Worm (Caenorhabditis elegans) whole organism, L4 larva: ENCODE results near the gene str-221.
A peak's percentile ranks its signal among the peaks of the same experiment; 100 is the strongest.

ENCODE experiments used
- F10B5.3 ChIP-seq: sonication (generic microtip); optimal IDR thresholded peaks from 2 replicates; lab custom pipeline; 2016; ENCODE audit warnings: mild to moderate bottlenecking, missing genetic modification characterization, missing compliant biosample characterization
- F44E2.7 ChIP-seq: fragments of 200-800 bp; sonication (Bioruptor generic); IDR thresholded peaks from 2 replicates; pipeline ENCODE4 v2.1.2; 2022; ENCODE audit warnings: missing genetic modification characterization, missing compliant biosample characterization
- T26A8.4 ChIP-seq: fragments of 200-800 bp; sonication (Bioruptor generic); IDR thresholded peaks from 2 replicates; pipeline ENCODE4 v1.3.6; 2022; ENCODE audit warnings: missing genetic modification characterization, missing compliant biosample characterization
- ZK337.2 ChIP-seq: fragments of 200-800 bp; sonication (Bioruptor generic); IDR thresholded peaks from 2 replicates; pipeline ENCODE4 v1.3.6; 2022; ENCODE audit warnings: missing genetic modification reagents, missing genetic modification characterization, missing compliant biosample characterization
- aly-2 ChIP-seq: sonication (generic microtip); optimal IDR thresholded peaks from 2 replicates; lab custom pipeline; 2018; ENCODE audit warnings: missing biosample characterization, missing genetic modification characterization
- ama-1 ChIP-seq: fragments of 150-350 bp; optimal IDR thresholded peaks from 2 replicates; lab custom pipeline; 2014; ENCODE audit warnings: inconsistent platforms, mixed read lengths
- cey-2 ChIP-seq: sonication (generic microtip); optimal IDR thresholded peaks from 3 replicates; lab custom pipeline; 2017; ENCODE audit warnings: missing genetic modification characterization, mild to moderate bottlenecking, missing compliant biosample characterization, antibody characterized with exemption, borderline replicate concordance; ENCODE audit not compliant: insufficient read depth
- daf-16 ChIP-seq, 3 experiments: sonication (generic microtip); optimal IDR thresholded peaks; 2 replicates each; lab custom pipeline; 2016 to 2017; ENCODE audit warnings: missing genetic modification characterization in 3 of 3, missing genetic modification reagents in 3 of 3, mild to moderate bottlenecking in 2 of 3, missing compliant biosample characterization in 2 of 3, missing biosample characterization in 1 of 3, moderate library complexity in 1 of 3
- daf-19 ChIP-seq: fragments of 200-800 bp; sonication (Bioruptor generic); conservative IDR thresholded peaks from 2 replicates; pipeline ENCODE4 v1.3.6; 2022; ENCODE audit warnings: missing genetic modification characterization, missing compliant biosample characterization
- dmd-6 ChIP-seq: fragments of 200-800 bp; sonication (Bioruptor generic); IDR thresholded peaks from 2 replicates; pipeline ENCODE4 v1.3.6; 2022; ENCODE audit warnings: missing genetic modification reagents, missing genetic modification characterization, missing compliant biosample characterization
- dmd-8 ChIP-seq: fragments of 200-800 bp; sonication (Bioruptor generic); IDR thresholded peaks from 2 replicates; pipeline ENCODE4 v1.3.6; 2022; ENCODE audit warnings: missing genetic modification characterization, missing compliant biosample characterization
- dpl-1 ChIP-seq: fragments of 150-350 bp; optimal IDR thresholded peaks from 2 replicates; lab custom pipeline; 2014; ENCODE audit warnings: missing biosample characterization, missing genetic modification reagents, missing genetic modification characterization
- dve-1 ChIP-seq: sonication (generic microtip); optimal IDR thresholded peaks from 2 replicates; lab custom pipeline; 2017; ENCODE audit warnings: antibody characterized with exemption, mild to moderate bottlenecking, missing genetic modification characterization, missing compliant biosample characterization; ENCODE audit not compliant: insufficient read depth
- fkh-10 ChIP-seq: fragments of 150-350 bp; optimal IDR thresholded peaks from 2 replicates; lab custom pipeline; 2014; ENCODE audit warnings: missing biosample characterization, missing genetic modification reagents, missing genetic modification characterization
- hif-1 ChIP-seq, 2 experiments: sonication (generic microtip); optimal IDR thresholded peaks; 2 replicates each; lab custom pipeline; 2016 to 2017; ENCODE audit warnings: missing compliant biosample characterization in 2 of 2, missing genetic modification characterization in 2 of 2, missing genetic modification reagents in 2 of 2, missing genotype in 2 of 2, mild to moderate bottlenecking in 1 of 2
- hlh-11 ChIP-seq: fragments of 200-800 bp; sonication (Bioruptor generic); optimal IDR thresholded peaks from 2 replicates; lab custom pipeline; 2018; ENCODE audit warnings: mild to moderate bottlenecking, missing genetic modification characterization, missing compliant biosample characterization
- hlh-30 ChIP-seq: sonication (generic microtip); optimal IDR thresholded peaks from 2 replicates; lab custom pipeline; 2017; ENCODE audit warnings: antibody characterized with exemption, mild to moderate bottlenecking, missing genetic modification characterization, missing compliant biosample characterization; ENCODE audit not compliant: insufficient read depth
- jun-1 ChIP-seq: fragments of 150-350 bp; optimal IDR thresholded peaks from 2 replicates; lab custom pipeline; 2014; ENCODE audit warnings: missing biosample characterization, missing genetic modification reagents, missing genetic modification characterization
- lin-13 ChIP-seq: fragments of 150-350 bp; optimal IDR thresholded peaks from 2 replicates; lab custom pipeline; 2014; ENCODE audit warnings: missing biosample characterization, missing genetic modification reagents, missing genetic modification characterization
- lin-38 ChIP-seq: fragments of 200-800 bp; sonication (Bioruptor generic); IDR thresholded peaks from 2 replicates; pipeline ENCODE4 v1.3.6; 2022; ENCODE audit warnings: missing genetic modification reagents, missing genetic modification characterization, missing compliant biosample characterization
- lsy-2 ChIP-seq, 2 experiments: fragments of 150-350 bp in 1 of 2; sonication (generic microtip) in 1 of 2; optimal IDR thresholded peaks; 2 replicates each; lab custom pipeline; 2014 to 2017; ENCODE audit warnings: missing biosample characterization in 2 of 2, missing genetic modification characterization in 2 of 2
- madf-5 ChIP-seq, 2 experiments: fragments of 200-800 bp; sonication (Bioruptor generic); IDR thresholded peaks; 2 replicates each; pipeline ENCODE4 v1.3.6; 2022; ENCODE audit warnings: missing compliant biosample characterization in 2 of 2, missing genetic modification characterization in 2 of 2
- madf-9 ChIP-seq: fragments of 200-800 bp; sonication (Bioruptor generic); conservative IDR thresholded peaks from 2 replicates; pipeline ENCODE4 v1.3.6; 2022; ENCODE audit warnings: missing genetic modification reagents, missing genetic modification characterization, missing compliant biosample characterization
- mdl-1 ChIP-seq, 2 experiments: fragments of 150-350 bp in 1 of 2; sonication (generic microtip) in 1 of 2; optimal IDR thresholded peaks; 2 replicates each; lab custom pipeline; 2014 to 2017; ENCODE audit warnings: missing biosample characterization in 2 of 2, missing genetic modification characterization in 2 of 2
- mdt-29 ChIP-seq: fragments of 200-800 bp; sonication (Bioruptor generic); IDR thresholded peaks from 2 replicates; pipeline ENCODE4 v1.3.6; 2022; ENCODE audit warnings: missing genetic modification reagents, missing genetic modification characterization, missing compliant biosample characterization
- mes-2 ChIP-seq: sonication (generic microtip); optimal IDR thresholded peaks from 2 replicates; lab custom pipeline; 2016; ENCODE audit warnings: missing genotype, mild to moderate bottlenecking, missing genetic modification characterization, missing compliant biosample characterization; ENCODE audit not compliant: poor library complexity, severe bottlenecking
- mxl-3 ChIP-seq: fragments of 200-800 bp; sonication (Bioruptor generic); optimal IDR thresholded peaks from 2 replicates; lab custom pipeline; 2018; ENCODE audit warnings: mild to moderate bottlenecking, missing genetic modification characterization, missing compliant biosample characterization
- nhr-10 ChIP-seq: fragments of 150-350 bp; optimal IDR thresholded peaks from 2 replicates; lab custom pipeline; 2014; ENCODE audit warnings: missing biosample characterization, missing genetic modification characterization
- nhr-11 ChIP-seq: fragments of 150-350 bp; optimal IDR thresholded peaks from 2 replicates; lab custom pipeline; 2014; ENCODE audit warnings: missing biosample characterization, missing genetic modification characterization
- nhr-28 ChIP-seq: fragments of 150-350 bp; optimal IDR thresholded peaks from 2 replicates; lab custom pipeline; 2014; ENCODE audit warnings: missing biosample characterization, missing genetic modification characterization
- nhr-41 ChIP-seq: fragments of 200-800 bp; sonication (Bioruptor generic); IDR thresholded peaks from 2 replicates; pipeline ENCODE4 v1.3.6; 2022; ENCODE audit warnings: missing genetic modification reagents, missing genetic modification characterization, missing compliant biosample characterization
- nhr-48 ChIP-seq: sonication (generic microtip); optimal IDR thresholded peaks from 2 replicates; lab custom pipeline; 2016; ENCODE audit warnings: mild to moderate bottlenecking, missing genetic modification characterization, missing compliant biosample characterization
- nhr-6 ChIP-seq: fragments of 150-350 bp; optimal IDR thresholded peaks from 2 replicates; lab custom pipeline; 2014; ENCODE audit warnings: missing biosample characterization, missing genetic modification characterization
- nhr-77 ChIP-seq: fragments of 150-350 bp; optimal IDR thresholded peaks from 2 replicates; lab custom pipeline; 2014; ENCODE audit warnings: missing biosample characterization, missing genetic modification characterization
- rbr-2 ChIP-seq: sonication (generic microtip); optimal IDR thresholded peaks from 2 replicates; lab custom pipeline; 2016; ENCODE audit warnings: missing genotype, missing genetic modification characterization, missing compliant biosample characterization
- unc-62 ChIP-seq, 3 experiments: fragments of 150-350 bp in 1 of 3; sonication (generic microtip); optimal IDR thresholded peaks in 2 of 3; peaks in 1 of 3; 1 replicate in 1 of 3; 2 replicates in 2 of 3; lab custom pipeline; 2014 to 2017; ENCODE audit warnings: missing biosample characterization in 3 of 3, missing genetic modification characterization in 3 of 3, missing genetic modification reagents in 3 of 3, missing genotype in 1 of 3
- vab-7 ChIP-seq: fragments of 200-800 bp; sonication (Bioruptor generic); IDR thresholded peaks from 2 replicates; pipeline ENCODE4 v1.3.6; 2022; ENCODE audit warnings: missing genetic modification reagents, missing genetic modification characterization, missing compliant biosample characterization
- zag-1 ChIP-seq: fragments of 150-350 bp; optimal IDR thresholded peaks from 2 replicates; lab custom pipeline; 2014; ENCODE audit warnings: missing biosample characterization, missing genetic modification characterization
- zfp-3 ChIP-seq: fragments of 200-800 bp; sonication (Bioruptor generic); conservative IDR thresholded peaks from 2 replicates; pipeline ENCODE4 v1.3.6; 2022; ENCODE audit warnings: missing genetic modification reagents, missing genetic modification characterization, missing compliant biosample characterization
- zip-2 ChIP-seq: fragments of 150-350 bp; optimal IDR thresholded peaks from 2 replicates; lab custom pipeline; 2014; ENCODE audit warnings: missing biosample characterization, missing genetic modification characterization
- ztf-7 ChIP-seq: fragments of 150-350 bp; optimal IDR thresholded peaks from 2 replicates; lab custom pipeline; 2014; ENCODE audit warnings: missing biosample characterization, missing genetic modification characterization

str-221 gene

ce11 chrV:1640008-1640407, at the start of gene str-221:
str-221 (plus strand) TSS chrV:1640308.
- no peak for TF ChIP-seq ZK337.2 (GFP tag; lab: Robert Waterston, UW)
- no peak for TF ChIP-seq F44E2.7 (GFP tag; lab: Robert Waterston, UW)
- no peak for TF ChIP-seq hif-1 (tag; optimal IDR thresholded peaks at IDR 0.05; lab: Kevin White, UChicago)
- TF ChIP-seq cey-2 (tag; lab: Kevin White, UChicago), result no peak
- TF ChIP-seq lin-13 (GFP tag; lab: Kevin White, UChicago), result no peak
- no peak for TF ChIP-seq mes-2
- no peak for TF ChIP-seq aly-2 (tag; lab: Kevin White, UChicago)
- TF ChIP-seq zip-2 (tag; lab: Kevin White, UChicago), result no peak

ce11 chrV:1593799-1594420, 46.2 kb upstream of the str-221 start, which contains the start of gene F16B4.4:
F16B4.4 (plus strand) TSS chrV:1594019.
- TF ChIP-seq mdt-29 (GFP tag; lab: Robert Waterston, UW) (no peak), mdl-1 (tag; optimal IDR thresholded peaks at IDR 0.05; lab: Kevin White, UChicago) (peak in 1 of 2 experiments; percentile 6), lin-38 (GFP tag; lab: Robert Waterston, UW) (no peak), cey-2 (tag; lab: Kevin White, UChicago) (no peak), unc-62 (GFP tag; optimal IDR thresholded peaks at IDR 0.05 in 1 of 2; lab: Kevin White, UChicago) (peak in 1 of 2 experiments; percentile 79), unc-62 (tag; optimal IDR thresholded peaks at IDR 0.05; lab: Kevin White, UChicago) (no peak), zip-2 (tag; lab: Kevin White, UChicago) (no peak), daf-19 (GFP tag; lab: Robert Waterston, UW) (no peak), dmd-8 (no peak), hlh-11 (tag; lab: Kevin White, UChicago) (peak; percentile 59), nhr-6 (tag; lab: Kevin White, UChicago) (no peak), F44E2.7 (GFP tag; lab: Robert Waterston, UW) (no peak), dpl-1 (no peak), fkh-10 (no peak), nhr-77 (tag; lab: Kevin White, UChicago) (peak; percentile 2), nhr-28 (tag; lab: Kevin White, UChicago) (peak; percentile 81), zag-1 (tag; lab: Kevin White, UChicago) (no peak), madf-9 (GFP tag; lab: Robert Waterston, UW) (no peak), lsy-2 (tag; optimal IDR thresholded peaks at IDR 0.05; lab: Kevin White, UChicago) (peak; percentile 8 to 15), ztf-7 (tag; lab: Kevin White, UChicago) (no peak), vab-7 (GFP tag; lab: Robert Waterston, UW) (no peak), F10B5.3 (tag; lab: Kevin White, UChicago) (no peak), nhr-10 (tag; lab: Kevin White, UChicago) (peak; percentile 70), ama-1 (lab: Kevin White, UChicago) (peak; percentile 30), madf-5 (GFP tag; IDR thresholded peaks at IDR 0.05; lab: Robert Waterston, UW) (no peak), nhr-11 (tag; lab: Kevin White, UChicago) (no peak), hlh-30 (tag; lab: Kevin White, UChicago) (peak; percentile 50), daf-16 (GFP tag; optimal IDR thresholded peaks at IDR 0.05; lab: Kevin White, UChicago) (no peak), daf-16 (tag; optimal IDR thresholded peaks at IDR 0.05; lab: Kevin White, UChicago) (no peak), mxl-3 (GFP tag; lab: Kevin White, UChicago) (peak; percentile 55), nhr-48 (tag; lab: Kevin White, UChicago) (no peak)

- TF ChIP-seq jun-1 (tag; lab: Kevin White, UChicago) (no peak), dmd-6 (peak; percentile 11; the same call in 1 of the 2 replicates), zfp-3 (GFP tag; lab: Robert Waterston, UW) (peak; percentile 56; the same call in 1 of the 2 replicates), T26A8.4 (GFP tag; lab: Robert Waterston, UW) (peak; percentile 55), rbr-2 (tag; lab: Kevin White, UChicago) (no peak), nhr-41 (GFP tag; lab: Robert Waterston, UW) (no peak), dve-1 (tag; lab: Kevin White, UChicago) (no peak)
These were observed 45.5 kb upstream of the str-221 start for ce11 chrV:1594554-1595092.
